Fruit fly (Drosophila melanogaster) whole organism, embryonic: ENCODE results near the gene CG5828.

Source experiments
- ATbp ChIP-seq: fragments of 200-800 bp; sonication (Bioruptor generic); optimal IDR thresholded peaks from 2 replicates; lab custom pipeline; 2017; ENCODE audit warnings: missing biosample characterization, mild to moderate bottlenecking, missing genetic modification characterization, missing genetic modification reagents
- CG10462 ChIP-seq: fragments of 200-800 bp; sonication (Bioruptor generic); optimal IDR thresholded peaks from 2 replicates; lab custom pipeline; 2016; ENCODE audit warnings: missing biosample characterization, missing genetic modification characterization
- CG10654 ChIP-seq: fragments of 200-800 bp; sonication (Bioruptor generic); optimal IDR thresholded peaks from 2 replicates; lab custom pipeline; 2016; ENCODE audit warnings: missing biosample characterization, missing genetic modification characterization
- CG10959 ChIP-seq: fragments of 200-800 bp; sonication (Bioruptor generic); IDR thresholded peaks from 2 replicates; pipeline ENCODE4 v1.3.6; 2022; ENCODE audit warnings: missing biosample characterization, missing genetic modification characterization
- CG11696 ChIP-seq: fragments of 200-800 bp; sonication (Bioruptor generic); IDR thresholded peaks from 2 replicates; pipeline ENCODE4 v1.3.6; 2022; ENCODE audit warnings: missing biosample characterization, missing genetic modification characterization
- CG12071 ChIP-seq: fragments of 200-800 bp; sonication (Bioruptor generic); optimal IDR thresholded peaks from 3 replicates; lab custom pipeline; 2018; ENCODE audit warnings: missing biosample characterization, mild to moderate bottlenecking, missing genetic modification characterization
- CG14965 ChIP-seq: fragments of 200-800 bp; sonication (Bioruptor generic); optimal IDR thresholded peaks from 2 replicates; lab custom pipeline; 2016; ENCODE audit warnings: missing biosample characterization, missing genetic modification characterization, borderline replicate concordance
- CG15696 ChIP-seq: fragments of 200-800 bp; sonication (Bioruptor generic); optimal IDR thresholded peaks from 2 replicates; lab custom pipeline; 2019; ENCODE audit warnings: missing biosample characterization, mild to moderate bottlenecking, missing genetic modification characterization, moderate library complexity
- CG1602 ChIP-seq: fragments of 200-800 bp; sonication (Bioruptor generic); optimal IDR thresholded peaks from 3 replicates; lab custom pipeline; 2016; ENCODE audit warnings: missing biosample characterization, missing genetic modification characterization
- CG16813 ChIP-seq: fragments of 200-800 bp; sonication (Bioruptor generic); IDR thresholded peaks from 3 replicates; pipeline ENCODE4 v1.3.6; 2022; ENCODE audit warnings: missing biosample characterization, missing genetic modification characterization; ENCODE audit not compliant: partially characterized antibody
- CG17802 ChIP-seq: fragments of 200-800 bp; sonication (Bioruptor generic); optimal IDR thresholded peaks from 2 replicates; lab custom pipeline; 2018; ENCODE audit warnings: missing biosample characterization, mild to moderate bottlenecking, missing genetic modification characterization, moderate library complexity
- CG2678 ChIP-seq: fragments of 200-800 bp; sonication (Bioruptor generic); optimal IDR thresholded peaks from 3 replicates; lab custom pipeline; 2019; ENCODE audit warnings: missing biosample characterization, mild to moderate bottlenecking, missing genetic modification characterization, moderate library complexity
- CG2889 ChIP-seq: fragments of 200-800 bp; sonication (Bioruptor generic); IDR thresholded peaks from 3 replicates; pipeline ENCODE4 v1.3.6; 2022; ENCODE audit warnings: missing biosample characterization, missing genetic modification characterization
- CG30020 ChIP-seq: fragments of 200-800 bp; optimal IDR thresholded peaks from 2 replicates; lab custom pipeline; 2019; ENCODE audit warnings: missing biosample characterization, mild to moderate bottlenecking, missing genetic modification characterization, moderate library complexity
- CG32767 ChIP-seq: fragments of 200-800 bp; sonication (Bioruptor generic); IDR thresholded peaks from 2 replicates; pipeline ENCODE4 v1.3.6; 2022; ENCODE audit warnings: missing biosample characterization, missing genetic modification characterization
- CG6175 ChIP-seq: fragments of 200-800 bp; sonication (Bioruptor generic); IDR thresholded peaks from 3 replicates; pipeline ENCODE4 v1.3.6; 2022; ENCODE audit warnings: missing biosample characterization, missing genetic modification characterization
- CG6765 ChIP-seq: fragments of 200-800 bp; sonication (Bioruptor generic); optimal IDR thresholded peaks from 3 replicates; lab custom pipeline; 2017; ENCODE audit warnings: missing biosample characterization, mild to moderate bottlenecking, missing genetic modification characterization
- CG7745 ChIP-seq: fragments of 200-800 bp; sonication (Bioruptor generic); optimal IDR thresholded peaks from 2 replicates; lab custom pipeline; 2018; ENCODE audit warnings: missing biosample characterization, mild to moderate bottlenecking, missing genetic modification characterization, moderate library complexity
- CG7839 ChIP-seq: fragments of 200-800 bp; sonication (Bioruptor generic); optimal IDR thresholded peaks from 3 replicates; lab custom pipeline; 2018; ENCODE audit warnings: missing biosample characterization, mild to moderate bottlenecking, missing genetic modification characterization, moderate library complexity
- CG7928 ChIP-seq: fragments of 200-800 bp; sonication (Bioruptor generic); optimal IDR thresholded peaks from 2 replicates; lab custom pipeline; 2017; ENCODE audit warnings: missing biosample characterization, mild to moderate bottlenecking, missing genetic modification characterization
- Chrac-16 ChIP-seq: fragments of 200-800 bp; sonication (Bioruptor generic); optimal IDR thresholded peaks from 3 replicates; lab custom pipeline; 2016; ENCODE audit warnings: missing biosample characterization, missing genetic modification characterization
- CkIIα-i1 ChIP-seq: fragments of 200-800 bp; sonication (Bioruptor generic); IDR thresholded peaks from 2 replicates; pipeline ENCODE4 v1.3.6; 2022; ENCODE audit warnings: missing biosample characterization, missing genetic modification characterization
- D19A ChIP-seq: fragments of 200-800 bp; optimal IDR thresholded peaks from 3 replicates; lab custom pipeline; 2019; ENCODE audit warnings: missing biosample characterization, mild to moderate bottlenecking, missing genetic modification characterization, moderate library complexity
- ERR ChIP-seq: fragments of 200-800 bp; sonication (Bioruptor generic); optimal IDR thresholded peaks from 2 replicates; lab custom pipeline; 2016; ENCODE audit warnings: missing biosample characterization, missing genetic modification characterization
- H15 ChIP-seq: fragments of 200-800 bp; sonication (Bioruptor generic); IDR thresholded peaks from 3 replicates; pipeline ENCODE4 v1.3.6; 2022; ENCODE audit warnings: missing biosample characterization, missing genetic modification characterization
- Max ChIP-seq: fragments of 200-800 bp; sonication (Bioruptor generic); optimal IDR thresholded peaks from 2 replicates; lab custom pipeline; 2016; ENCODE audit warnings: missing biosample characterization, mild to moderate bottlenecking, missing genetic modification characterization
- Mes4 ChIP-seq: fragments of 200-800 bp; sonication (Bioruptor generic); optimal IDR thresholded peaks from 2 replicates; lab custom pipeline; 2016; ENCODE audit warnings: missing biosample characterization, missing genetic modification characterization
- Ssrp ChIP-seq: fragments of 200-800 bp; sonication (Bioruptor generic); optimal IDR thresholded peaks from 2 replicates; lab custom pipeline; 2018; ENCODE audit warnings: missing biosample characterization, mild to moderate bottlenecking, missing genetic modification characterization, moderate library complexity
- ash1 ChIP-seq: fragments of 200-800 bp; sonication (Bioruptor generic); optimal IDR thresholded peaks from 2 replicates; lab custom pipeline; 2018; ENCODE audit warnings: missing biosample characterization, mild to moderate bottlenecking, missing genetic modification characterization
- cas ChIP-seq: fragments of 200-800 bp; sonication (Bioruptor generic); IDR thresholded peaks from 2 replicates; pipeline ENCODE4 v1.3.6; 2022; ENCODE audit warnings: missing biosample characterization, missing genetic modification characterization
- fd3F ChIP-seq: fragments of 200-800 bp; sonication (Bioruptor generic); optimal IDR thresholded peaks from 2 replicates; lab custom pipeline; 2018; ENCODE audit warnings: missing biosample characterization, mild to moderate bottlenecking, missing genetic modification characterization, moderate library complexity
- ham ChIP-seq: fragments of 200-800 bp; sonication (Bioruptor generic); IDR thresholded peaks from 2 replicates; pipeline ENCODE4 v1.3.6; 2022; ENCODE audit warnings: missing biosample characterization, missing genetic modification characterization
- kah ChIP-seq: fragments of 200-800 bp; sonication (Bioruptor generic); optimal IDR thresholded peaks from 2 replicates; lab custom pipeline; 2018; ENCODE audit warnings: missing biosample characterization, mild to moderate bottlenecking, missing genetic modification characterization
- lmd ChIP-seq: fragments of 200-800 bp; sonication (Bioruptor generic); IDR thresholded peaks from 2 replicates; pipeline ENCODE4 v1.3.6; 2022; ENCODE audit warnings: missing biosample characterization, missing genetic modification characterization
- lov ChIP-seq, 2 experiments: fragments of 200-800 bp in 1 of 2; fragments of >200 bp in 1 of 2; sonication (Bioruptor generic) in 1 of 2; IDR thresholded peaks in 1 of 2; optimal IDR thresholded peaks in 1 of 2; 2 replicates in 1 of 2; 3 replicates in 1 of 2; pipeline versions ENCODE4 v1.3.6 to Lab custom; 2017 to 2022; ENCODE audit warnings: missing biosample characterization in 1 of 2, missing genetic modification characterization in 1 of 2
- mirr ChIP-seq: fragments of 200-800 bp; sonication (Bioruptor generic); optimal IDR thresholded peaks from 3 replicates; lab custom pipeline; 2018; ENCODE audit warnings: missing biosample characterization, mild to moderate bottlenecking, missing genetic modification characterization
- nmo ChIP-seq: fragments of 200-800 bp; sonication (Bioruptor generic); optimal IDR thresholded peaks from 2 replicates; lab custom pipeline; 2018; ENCODE audit warnings: missing biosample characterization, mild to moderate bottlenecking, missing genetic modification characterization, moderate library complexity
- onecut ChIP-seq: fragments of 200-800 bp; sonication (Bioruptor generic); IDR thresholded peaks from 2 replicates; pipeline ENCODE4 v1.3.6; 2022; ENCODE audit warnings: missing biosample characterization, missing genetic modification characterization
- prd ChIP-seq, 3 experiments: fragments of >200 bp in 2 of 3; fragments of 200-800 bp in 1 of 3; sonication (Bioruptor generic) in 1 of 3; optimal IDR thresholded peaks in 2 of 3; IDR thresholded peaks in 1 of 3; 2 replicates in 2 of 3; 3 replicates in 1 of 3; pipeline versions ENCODE4 v1.3.6 to Lab custom; 2017 to 2022; ENCODE audit warnings: missing biosample characterization in 1 of 3, missing genetic modification characterization in 1 of 3
- psq ChIP-seq: fragments of 200-800 bp; sonication (Bioruptor generic); optimal IDR thresholded peaks from 2 replicates; lab custom pipeline; 2017; ENCODE audit warnings: missing biosample characterization, missing genetic modification characterization
- sima ChIP-seq: fragments of 200-800 bp; sonication (Bioruptor generic); optimal IDR thresholded peaks from 2 replicates; lab custom pipeline; 2016; ENCODE audit warnings: missing biosample characterization, missing genetic modification characterization
- sisA ChIP-seq: fragments of 200-800 bp; sonication (Bioruptor generic); IDR thresholded peaks from 2 replicates; pipeline ENCODE4 v1.3.6; 2022; ENCODE audit warnings: missing biosample characterization, missing genetic modification characterization
- slou ChIP-seq: fragments of 200-800 bp; sonication (Bioruptor generic); optimal IDR thresholded peaks from 3 replicates; lab custom pipeline; 2016; ENCODE audit warnings: missing biosample characterization, missing genetic modification characterization
- sna ChIP-seq: fragments of 200-800 bp; sonication (Bioruptor generic); IDR thresholded peaks from 2 replicates; pipeline ENCODE4 v1.3.6; 2022; ENCODE audit warnings: missing biosample characterization, missing genetic modification characterization; ENCODE audit not compliant: partially characterized antibody
- tna ChIP-seq: fragments of 200-800 bp; sonication (Bioruptor generic); IDR thresholded peaks from 2 replicates; pipeline ENCODE4 v1.3.6; 2022; ENCODE audit warnings: missing biosample characterization, missing genetic modification characterization; ENCODE audit not compliant: partially characterized antibody
- trem ChIP-seq: fragments of 200-800 bp; optimal IDR thresholded peaks from 3 replicates; lab custom pipeline; 2019; ENCODE audit warnings: missing biosample characterization, mild to moderate bottlenecking, missing genetic modification characterization, moderate library complexity
- trh ChIP-seq: fragments of 200-800 bp; sonication (Bioruptor generic); optimal IDR thresholded peaks from 2 replicates; lab custom pipeline; 2016; ENCODE audit warnings: missing biosample characterization, missing genetic modification characterization
- wor ChIP-seq: fragments of 200-800 bp; sonication (Bioruptor generic); IDR thresholded peaks from 2 replicates; pipeline ENCODE4 v1.3.6; 2022; ENCODE audit warnings: missing biosample characterization, missing genetic modification characterization

The CG5828 gene

DNA sequence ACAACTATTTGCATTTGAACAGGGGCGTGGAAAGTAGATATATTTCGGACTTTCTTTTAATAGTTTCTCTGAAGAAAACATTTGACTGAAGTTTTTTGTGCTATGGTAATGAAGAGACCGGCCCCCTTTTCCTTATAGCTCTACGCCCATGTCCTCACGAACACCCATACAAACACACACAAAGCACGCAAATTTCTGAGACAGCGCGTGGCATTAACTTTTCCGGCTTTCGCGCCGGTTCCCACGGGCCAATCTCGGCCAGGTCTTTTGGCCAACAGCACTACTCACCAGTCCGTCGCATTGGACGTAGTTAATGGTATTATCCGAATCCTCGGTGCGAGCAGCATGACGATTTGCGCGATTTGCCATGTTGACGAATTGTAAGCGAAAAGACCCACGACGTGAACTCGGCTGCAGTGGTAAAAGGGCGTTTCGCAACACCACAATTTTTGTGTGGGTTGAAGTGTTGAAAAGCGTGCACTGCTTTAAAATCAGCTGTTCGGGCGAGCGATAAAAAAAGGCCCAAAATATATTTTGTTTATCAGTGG, 41.3 kb upstream of the CG5828 start, which contains the start of gene senju (continued):
- peak; percentile 81 for TF ChIP-seq CG6765
- no peak for TF ChIP-seq CG7745 (tag; lab: Kevin White, UChicago)
- TF ChIP-seq fd3F (GFP tag; lab: Kevin White, UChicago), result peak; percentile 50
- TF ChIP-seq Ssrp (tag; lab: Kevin White, UChicago), result peak; percentile 66
- TF ChIP-seq CG16813 (GFP tag; lab: Robert Waterston, UW), result peak; percentile 39; the same call in 1 of the 3 replicates
- TF ChIP-seq CG1602 (GFP tag; lab: Kevin White, UChicago), result peak; percentile 69
- peak; percentile 87 for TF ChIP-seq ATbp
- peak; percentile 82 for TF ChIP-seq CG10462 (GFP tag; lab: Kevin White, UChicago)
- TF ChIP-seq sima (GFP tag; lab: Kevin White, UChicago), result peak; percentile 53
- TF ChIP-seq nmo (GFP tag; lab: Kevin White, UChicago), result peak; percentile 65
- no peak for TF ChIP-seq tna (GFP tag; lab: Robert Waterston, UW)
- no peak for TF ChIP-seq prd (optimal IDR thresholded peaks at IDR 0.05; lab: Kevin White, UChicago)
- TF ChIP-seq prd (GFP tag; IDR thresholded peaks at IDR 0.05; lab: Robert Waterston, UW), result peak; percentile 84
- TF ChIP-seq sna (GFP tag; lab: Robert Waterston, UW), result no peak
- peak; percentile 84 for TF ChIP-seq mirr
- TF ChIP-seq lov (optimal IDR thresholded peaks at IDR 0.05; lab: Kevin White, UChicago), result no peak
- TF ChIP-seq lov (GFP tag; IDR thresholded peaks at IDR 0.05; lab: Robert Waterston, UW), result peak; percentile 55; the same call in 2 of the 3 replicates
- TF ChIP-seq ERR (GFP tag; lab: Kevin White, UChicago), result peak; percentile 56
- TF ChIP-seq CG12071 (GFP tag; lab: Kevin White, UChicago), result peak; percentile 77
- TF ChIP-seq CG7839 (tag; lab: Kevin White, UChicago), result peak; percentile 79
- TF ChIP-seq CG30020 (tag; lab: Kevin White, UChicago), result peak; percentile 55
- TF ChIP-seq CG2889 (GFP tag; lab: Robert Waterston, UW), result peak; percentile 71
- TF ChIP-seq CG10654 (GFP tag; lab: Kevin White, UChicago), result peak; percentile 76
- peak; percentile 38 for TF ChIP-seq CG15696 (tag; lab: Kevin White, UChicago)
- TF ChIP-seq trem (tag; lab: Kevin White, UChicago), result peak; percentile 51
- peak; percentile 53 for TF ChIP-seq CG11696 (GFP tag; lab: Robert Waterston, UW)
- TF ChIP-seq CG7928 (GFP tag; lab: Kevin White, UChicago), result peak; percentile 32
- TF ChIP-seq slou, result peak; percentile 52
- TF ChIP-seq ham, result peak; percentile 40; the same call in 1 of the 2 replicates
- TF ChIP-seq H15 (GFP tag; lab: Robert Waterston, UW), result peak; percentile 60; the same call in 1 of the 3 replicates
- peak; percentile 86 for TF ChIP-seq lmd (GFP tag; lab: Robert Waterston, UW)
- TF ChIP-seq D19A (tag; lab: Kevin White, UChicago), result peak; percentile 66
- peak; percentile 70 for TF ChIP-seq Mes4 (GFP tag; lab: Kevin White, UChicago)
- TF ChIP-seq ash1 (GFP tag; lab: Kevin White, UChicago), result peak; percentile 74
- no peak for TF ChIP-seq CkIIα-i1
- TF ChIP-seq onecut (GFP tag; lab: Robert Waterston, UW), result peak; percentile 84
- TF ChIP-seq CG6175 (GFP tag; lab: Robert Waterston, UW), result peak; percentile 52; the same call in 2 of the 3 replicates
- TF ChIP-seq Chrac-16 (GFP tag; lab: Kevin White, UChicago), result peak; percentile 90
- TF ChIP-seq trh, result peak; percentile 21
- peak; percentile 83 for TF ChIP-seq CG2678 (tag; lab: Kevin White, UChicago)
- peak; percentile 21 for TF ChIP-seq kah (GFP tag; lab: Kevin White, UChicago)
- TF ChIP-seq sisA (GFP tag; lab: Robert Waterston, UW), result peak; percentile 75
- TF ChIP-seq psq (GFP tag; lab: Kevin White, UChicago), result peak; percentile 58
- TF ChIP-seq Max (GFP tag; lab: Kevin White, UChicago), result peak; percentile 90
- peak; percentile 50; the same call in 1 of the 2 replicates for TF ChIP-seq CG10959 (GFP tag; lab: Robert Waterston, UW)
- TF ChIP-seq cas (GFP tag; lab: Robert Waterston, UW), result peak; percentile 54; the same call in 1 of the 2 replicates
- TF ChIP-seq wor (GFP tag; lab: Robert Waterston, UW), result no peak
- TF ChIP-seq CG17802, result no peak
- TF ChIP-seq CG14965 (GFP tag; lab: Kevin White, UChicago), result peak; percentile 25
- TF ChIP-seq CG32767 (GFP tag; lab: Robert Waterston, UW), result peak; percentile 64; the same call in 1 of the 2 replicates
